Worm (Caenorhabditis elegans): Measurements from ENCODE around the gene C50H11.8.

The C50H11.8 gene

DNA sequence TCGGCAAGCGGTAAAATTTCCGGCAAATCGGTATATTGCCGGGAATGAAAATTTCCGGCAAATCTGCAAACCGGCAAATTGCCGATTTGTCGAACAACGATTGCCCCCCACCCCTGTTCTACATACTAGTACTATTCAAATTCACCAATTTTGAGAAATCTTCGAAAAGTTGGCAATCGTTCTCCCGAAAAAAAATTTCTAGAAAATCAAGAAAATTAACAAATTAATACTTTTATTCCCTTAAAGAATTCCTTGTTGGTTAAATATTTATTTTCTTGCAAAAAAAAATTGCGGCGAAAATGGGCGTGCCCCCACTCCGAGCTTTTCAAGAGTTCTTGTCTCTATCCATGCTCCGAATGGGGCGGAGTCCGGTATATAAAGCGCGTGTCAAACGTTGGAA lies at the start of gene C50H11.8:
Gene C50H11.8 (plus strand): TSS at position 301 of the 400 bp plus-strand sequence.
- TF ChIP-seq tab-1 (GFP tag; IDR thresholded peaks at IDR 0.05): no peak
- no peak for TF ChIP-seq ztf-23 (GFP tag; IDR thresholded peaks at IDR 0.05)
- TF ChIP-seq cog-1 (tag; optimal IDR thresholded peaks at IDR 0.05): no peak
- TF ChIP-seq med-1 (GFP tag; optimal IDR thresholded peaks at IDR 0.05; ENCODE audit: insufficient read depth): no peak
- no peak for TF ChIP-seq ztf-29 (GFP tag; IDR thresholded peaks at IDR 0.05)
- no peak for TF ChIP-seq klf-2 (GFP tag; conservative IDR thresholded peaks at IDR 0.05)
- TF ChIP-seq T22C8.4 (GFP tag; IDR thresholded peaks at IDR 0.05): no peak
- TF ChIP-seq ref-1 (GFP tag; conservative IDR thresholded peaks at IDR 0.05): no peak
- no peak for TF ChIP-seq flt-1 (GFP tag; IDR thresholded peaks at IDR 0.05)

DNA sequence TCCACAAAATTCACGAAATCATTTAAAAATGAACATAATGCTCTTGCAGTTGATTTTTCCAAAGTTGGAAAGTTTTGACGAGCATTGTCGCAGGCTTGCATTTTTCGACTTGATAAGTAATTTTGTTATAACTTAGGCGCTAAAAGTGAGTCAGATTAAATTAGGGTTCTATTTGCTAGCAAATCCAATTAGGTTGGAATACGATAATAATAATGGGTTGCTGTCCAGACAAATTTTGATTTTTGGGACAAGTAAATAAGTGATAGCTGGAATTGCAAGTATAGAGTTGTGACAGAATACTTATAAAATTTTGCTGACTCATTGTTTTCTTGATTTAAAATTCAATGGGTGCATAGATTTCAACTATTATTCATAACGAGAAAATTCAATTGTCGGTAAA lies 48.4 kb upstream of the C50H11.8 start, which contains the start of gene srw-112:
Gene srw-112 (minus strand): TSS at position 101 of the 400 bp plus-strand sequence.
- no peak for TF ChIP-seq ztf-23 (GFP tag; IDR thresholded peaks at IDR 0.05)
- no peak for TF ChIP-seq ztf-29 (GFP tag; IDR thresholded peaks at IDR 0.05)
- TF ChIP-seq flt-1 (GFP tag; IDR thresholded peaks at IDR 0.05): no peak
- no peak for TF ChIP-seq med-1 (GFP tag; optimal IDR thresholded peaks at IDR 0.05; ENCODE audit: insufficient read depth)
- TF ChIP-seq tab-1 (GFP tag; IDR thresholded peaks at IDR 0.05): no peak
- TF ChIP-seq klf-2 (GFP tag; conservative IDR thresholded peaks at IDR 0.05): no peak
- no peak for TF ChIP-seq cog-1 (tag; optimal IDR thresholded peaks at IDR 0.05)
- TF ChIP-seq T22C8.4 (GFP tag; IDR thresholded peaks at IDR 0.05): no peak
- no peak for TF ChIP-seq ref-1 (GFP tag; conservative IDR thresholded peaks at IDR 0.05)

ce11 chrV:3010468-3010867 lies 43.9 kb upstream of the C50H11.8 start, which contains the start of gene srw-136:
srw-136 (minus strand) TSS chrV:3010568.
- TF ChIP-seq flt-1 (GFP tag; IDR thresholded peaks at IDR 0.05) (no peak), med-1 (GFP tag; optimal IDR thresholded peaks at IDR 0.05; ENCODE audit: insufficient read depth) (no peak)

ce11 chrV:3011394-3011793 lies 43.0 kb upstream of the C50H11.8 start, which contains the start of gene srw-135:
srw-135 (minus strand) TSS chrV:3011494.
- no peak for TF ChIP-seq ztf-29 (GFP tag; IDR thresholded peaks at IDR 0.05)
- TF ChIP-seq T22C8.4 (GFP tag; IDR thresholded peaks at IDR 0.05): no peak
- TF ChIP-seq klf-2 (GFP tag; conservative IDR thresholded peaks at IDR 0.05): no peak

ce11 chrV:3014185-3014584 lies 40.2 kb upstream of the C50H11.8 start, which contains the start of gene K12D9.1:
K12D9.1 (plus strand) TSS chrV:3014485.
- TF ChIP-seq T22C8.4 (GFP tag; IDR thresholded peaks at IDR 0.05) (no peak), klf-2 (GFP tag; conservative IDR thresholded peaks at IDR 0.05) (no peak), ref-1 (GFP tag; conservative IDR thresholded peaks at IDR 0.05) (no peak), cog-1 (tag; optimal IDR thresholded peaks at IDR 0.05) (no peak), tab-1 (GFP tag; IDR thresholded peaks at IDR 0.05) (no peak), ztf-29 (GFP tag; IDR thresholded peaks at IDR 0.05) (no peak), med-1 (GFP tag; optimal IDR thresholded peaks at IDR 0.05; ENCODE audit: insufficient read depth) (no peak), flt-1 (GFP tag; IDR thresholded peaks at IDR 0.05) (no peak), ztf-23 (GFP tag; IDR thresholded peaks at IDR 0.05) (no peak)

ce11 chrV:3017930-3018329 lies 36.4 kb upstream of the C50H11.8 start:
- TF ChIP-seq ref-1 (GFP tag; conservative IDR thresholded peaks at IDR 0.05) (no peak), tab-1 (GFP tag; IDR thresholded peaks at IDR 0.05) (no peak), ztf-23 (GFP tag; IDR thresholded peaks at IDR 0.05) (no peak), T22C8.4 (GFP tag; IDR thresholded peaks at IDR 0.05) (no peak), klf-2 (GFP tag; conservative IDR thresholded peaks at IDR 0.05) (no peak), ztf-29 (GFP tag; IDR thresholded peaks at IDR 0.05) (no peak), med-1 (GFP tag; optimal IDR thresholded peaks at IDR 0.05; ENCODE audit: insufficient read depth) (no peak), flt-1 (GFP tag; IDR thresholded peaks at IDR 0.05) (no peak), cog-1 (tag; optimal IDR thresholded peaks at IDR 0.05) (no peak)

ce11 chrV:3021306-3021705 lies 33.0 kb upstream of the C50H11.8 start, which contains the start of gene irld-12:
irld-12 (minus strand) TSS chrV:3021406.
- TF ChIP-seq tab-1 (GFP tag; IDR thresholded peaks at IDR 0.05) (no peak), ztf-29 (GFP tag; IDR thresholded peaks at IDR 0.05) (no peak), flt-1 (GFP tag; IDR thresholded peaks at IDR 0.05) (no peak), klf-2 (GFP tag; conservative IDR thresholded peaks at IDR 0.05) (no peak), cog-1 (tag; optimal IDR thresholded peaks at IDR 0.05) (no peak), ref-1 (GFP tag; conservative IDR thresholded peaks at IDR 0.05) (no peak), T22C8.4 (GFP tag; IDR thresholded peaks at IDR 0.05) (no peak), med-1 (GFP tag; optimal IDR thresholded peaks at IDR 0.05; ENCODE audit: insufficient read depth) (no peak), ztf-23 (GFP tag; IDR thresholded peaks at IDR 0.05) (no peak)

DNA sequence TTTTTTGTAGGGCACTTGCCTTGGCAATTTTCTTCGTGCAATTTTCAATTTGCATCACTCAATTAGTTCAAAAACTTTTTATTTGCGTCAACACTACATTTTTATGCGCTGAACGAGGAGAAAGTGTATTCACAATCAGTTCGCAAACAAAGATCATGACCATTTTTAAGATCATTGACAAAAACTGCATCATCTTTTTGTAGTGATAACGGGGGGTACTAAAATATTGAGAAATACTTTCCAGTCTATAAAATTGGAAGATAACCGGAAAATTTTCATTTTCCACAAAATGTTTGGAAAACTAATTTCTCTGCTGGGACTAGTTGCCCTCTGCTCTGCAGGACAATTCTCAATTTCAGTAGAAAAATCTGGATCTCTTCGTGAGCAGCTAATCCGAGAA lies 30.1 kb upstream of the C50H11.8 start, which contains the start of gene asp-8:
Gene asp-8 (plus strand): TSS at position 276 of the 400 bp plus-strand sequence.
- no peak for TF ChIP-seq ztf-23 (GFP tag; IDR thresholded peaks at IDR 0.05)

DNA sequence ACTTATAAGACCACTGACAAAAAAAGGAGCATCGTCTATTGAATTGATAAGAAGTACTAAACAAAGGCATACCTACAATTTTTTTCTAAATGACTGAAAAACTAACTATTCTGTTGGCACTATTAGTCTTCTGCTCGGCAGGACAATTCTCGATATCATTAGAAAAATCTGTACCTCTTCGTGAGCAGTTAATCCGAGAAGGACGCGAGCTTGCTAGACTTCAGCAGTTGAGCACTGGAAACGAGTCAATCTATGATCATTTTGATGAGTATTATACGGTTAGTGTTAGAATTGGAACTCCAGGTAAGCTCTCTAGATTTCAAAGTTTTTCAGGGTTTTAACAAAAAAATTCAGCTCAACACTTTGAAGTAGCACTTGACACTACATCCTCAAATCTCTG lies 26.1 kb upstream of the C50H11.8 start, which contains the start of gene asp-7:
Gene asp-7 (plus strand): TSS at position 81 of the 400 bp plus-strand sequence.
- TF ChIP-seq cog-1 (tag; optimal IDR thresholded peaks at IDR 0.05): no peak
- no peak for TF ChIP-seq klf-2 (GFP tag; conservative IDR thresholded peaks at IDR 0.05)
- no peak for TF ChIP-seq ztf-29 (GFP tag; IDR thresholded peaks at IDR 0.05)
- no peak for TF ChIP-seq med-1 (GFP tag; optimal IDR thresholded peaks at IDR 0.05; ENCODE audit: insufficient read depth)
- TF ChIP-seq T22C8.4 (GFP tag; IDR thresholded peaks at IDR 0.05): no peak
- no peak for TF ChIP-seq flt-1 (GFP tag; IDR thresholded peaks at IDR 0.05)
- TF ChIP-seq tab-1 (GFP tag; IDR thresholded peaks at IDR 0.05): no peak
- TF ChIP-seq ztf-23 (GFP tag; IDR thresholded peaks at IDR 0.05): no peak
- TF ChIP-seq ref-1 (GFP tag; conservative IDR thresholded peaks at IDR 0.05): no peak

ce11 chrV:3032343-3032742 lies 22.0 kb upstream of the C50H11.8 start, which contains the start of gene irld-38:
irld-38 (minus strand) TSS chrV:3032443.
- TF ChIP-seq ztf-23 (GFP tag; IDR thresholded peaks at IDR 0.05): no peak
- no peak for TF ChIP-seq klf-2 (GFP tag; conservative IDR thresholded peaks at IDR 0.05)
- TF ChIP-seq ztf-29 (GFP tag; IDR thresholded peaks at IDR 0.05): no peak
- no peak for TF ChIP-seq tab-1 (GFP tag; IDR thresholded peaks at IDR 0.05)
- no peak for TF ChIP-seq cog-1 (tag; optimal IDR thresholded peaks at IDR 0.05)
- no peak for TF ChIP-seq med-1 (GFP tag; optimal IDR thresholded peaks at IDR 0.05; ENCODE audit: insufficient read depth)
- no peak for TF ChIP-seq flt-1 (GFP tag; IDR thresholded peaks at IDR 0.05)
- TF ChIP-seq T22C8.4 (GFP tag; IDR thresholded peaks at IDR 0.05): no peak
